Fruit fly (Drosophila melanogaster) S2 (cell line): ENCODE data around the gene spict.

Source experiments
- CG8478 ChIP-seq: fragments of >200 bp; optimal IDR thresholded peaks from 2 replicates; lab custom pipeline; 2018
- CTCF ChIP-seq, 2 experiments: fragments of >200 bp; optimal IDR thresholded peaks; 2 replicates each; lab custom pipeline; 2018

DNA sequence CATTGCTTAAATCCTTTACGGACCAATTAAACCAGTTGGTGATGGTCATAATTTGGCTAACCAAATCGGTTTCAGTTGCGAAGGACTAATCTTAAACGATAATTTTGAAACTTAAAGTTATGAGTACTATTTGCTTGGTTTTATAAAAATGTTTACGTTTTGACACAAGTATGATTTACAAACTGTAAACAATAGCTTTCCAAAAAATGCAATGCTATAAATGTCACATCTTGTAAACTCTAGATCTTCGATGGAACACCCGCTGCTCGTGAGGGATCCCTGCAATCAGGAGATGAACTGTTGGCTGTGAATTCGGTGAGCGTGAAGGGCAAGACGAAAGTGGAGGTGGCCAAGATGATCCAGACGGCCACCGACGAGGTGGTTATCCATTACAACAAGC, 7.3 kb upstream of the spict start, which contains the start of gene CG5781:
- TF ChIP-seq CTCF (optimal IDR thresholded peaks at IDR 0.05; lab: Kevin White, UChicago) (no peak), CG8478 (lab: Kevin White, UChicago) (no peak)
